Worm (Caenorhabditis elegans) whole organism, late embryonic: ENCODE data around the gene rpb-11.

ENCODE experiments used
- C08G9.2 ChIP-seq: sonication (generic microtip); optimal IDR thresholded peaks from 2 replicates; lab custom pipeline; 2016; ENCODE audit warnings: mild to moderate bottlenecking, missing genetic modification characterization, moderate library complexity, missing compliant biosample characterization
- C38D4.7 ChIP-seq: fragments of 200-800 bp; sonication (Bioruptor generic); optimal IDR thresholded peaks from 2 replicates; lab custom pipeline; 2018; ENCODE audit warnings: mild to moderate bottlenecking, missing genetic modification characterization, moderate library complexity, missing compliant biosample characterization
- ama-1 ChIP-seq: fragments of 150-350 bp; optimal IDR thresholded peaks from 2 replicates; lab custom pipeline; 2014
- ceh-19 ChIP-seq: fragments of 200-800 bp; sonication (Bioruptor generic); optimal IDR thresholded peaks from 2 replicates; lab custom pipeline; 2018; ENCODE audit warnings: mild to moderate bottlenecking, missing genetic modification characterization, missing compliant biosample characterization
- ceh-22 ChIP-seq: sonication (generic microtip); optimal IDR thresholded peaks from 2 replicates; lab custom pipeline; 2017; ENCODE audit warnings: missing biosample characterization, missing genetic modification characterization
- ceh-30 ChIP-seq: fragments of 150-350 bp; optimal IDR thresholded peaks from 2 replicates; lab custom pipeline; 2014; ENCODE audit warnings: missing biosample characterization, missing genetic modification characterization
- ceh-48 ChIP-seq: sonication (generic microtip); optimal IDR thresholded peaks from 2 replicates; lab custom pipeline; 2016; ENCODE audit warnings: missing genetic modification characterization, inconsistent platforms, missing compliant biosample characterization
- ceh-6 ChIP-seq: fragments of 200-800 bp; sonication (Bioruptor generic); optimal IDR thresholded peaks from 2 replicates; lab custom pipeline; 2018; ENCODE audit warnings: mild to moderate bottlenecking, missing genetic modification characterization, missing compliant biosample characterization
- che-1 ChIP-seq: sonication (generic microtip); optimal IDR thresholded peaks from 2 replicates; lab custom pipeline; 2016; ENCODE audit warnings: mild to moderate bottlenecking, missing genetic modification characterization, missing compliant biosample characterization
- dve-1 ChIP-seq: sonication (generic microtip); optimal IDR thresholded peaks from 2 replicates; lab custom pipeline; 2017; ENCODE audit warnings: antibody characterized with exemption, mild to moderate bottlenecking, missing genetic modification characterization, missing compliant biosample characterization
- elt-4 ChIP-seq: sonication (generic microtip); optimal IDR thresholded peaks from 2 replicates; lab custom pipeline; 2016; ENCODE audit warnings: missing genetic modification characterization, missing compliant biosample characterization
- ets-4 ChIP-seq: sonication (generic microtip); optimal IDR thresholded peaks from 2 replicates; lab custom pipeline; 2016; ENCODE audit warnings: missing genetic modification characterization, missing compliant biosample characterization
- hlh-13 ChIP-seq: fragments of 200-800 bp; sonication (Bioruptor generic); optimal IDR thresholded peaks from 2 replicates; lab custom pipeline; 2018; ENCODE audit warnings: mild to moderate bottlenecking, missing genetic modification characterization, missing compliant biosample characterization
- hlh-15 ChIP-seq: sonication (generic microtip); optimal IDR thresholded peaks from 2 replicates; lab custom pipeline; 2016; ENCODE audit warnings: missing genetic modification characterization, missing compliant biosample characterization
- hlh-30 ChIP-seq: sonication (generic microtip); optimal IDR thresholded peaks from 2 replicates; lab custom pipeline; 2017; ENCODE audit warnings: antibody characterized with exemption, missing genetic modification characterization, missing compliant biosample characterization; ENCODE audit not compliant: insufficient read depth
- hlh-6 ChIP-seq: sonication (generic microtip); optimal IDR thresholded peaks from 2 replicates; lab custom pipeline; 2016; ENCODE audit warnings: missing genotype, missing genetic modification characterization, missing compliant biosample characterization
- lin-11 ChIP-seq: fragments of 200-800 bp; sonication (Bioruptor generic); optimal IDR thresholded peaks from 2 replicates; lab custom pipeline; 2018; ENCODE audit warnings: mild to moderate bottlenecking, missing genetic modification characterization, missing compliant biosample characterization
- nfya-1 ChIP-seq: sonication (generic microtip); optimal IDR thresholded peaks from 2 replicates; lab custom pipeline; 2017; ENCODE audit warnings: missing genetic modification characterization, mild to moderate bottlenecking, missing compliant biosample characterization, antibody characterized with exemption, moderate library complexity
- pag-3 ChIP-seq: sonication (generic microtip); optimal IDR thresholded peaks from 2 replicates; lab custom pipeline; 2016; ENCODE audit warnings: missing compliant biosample characterization, missing genetic modification characterization, borderline replicate concordance
- pat-9 ChIP-seq: fragments of 200-800 bp; sonication (Bioruptor generic); optimal IDR thresholded peaks from 2 replicates; lab custom pipeline; 2018; ENCODE audit warnings: mild to moderate bottlenecking, missing genetic modification characterization, moderate library complexity, missing compliant biosample characterization
- pha-4 ChIP-seq: fragments of 150-350 bp; optimal IDR thresholded peaks from 2 replicates; lab custom pipeline; 2018; ENCODE audit warnings: missing biosample characterization, missing genetic modification reagents, missing genetic modification characterization
- ref-2 ChIP-seq: sonication (generic microtip); optimal IDR thresholded peaks from 2 replicates; lab custom pipeline; 2016; ENCODE audit warnings: missing genetic modification characterization, missing compliant biosample characterization
- rnt-1 ChIP-seq: sonication (generic microtip); optimal IDR thresholded peaks from 2 replicates; lab custom pipeline; 2016; ENCODE audit warnings: missing genetic modification characterization, missing compliant biosample characterization
- sdc-2 ChIP-seq: sonication (generic microtip); optimal IDR thresholded peaks from 2 replicates; lab custom pipeline; 2016; ENCODE audit warnings: missing genotype, missing genetic modification characterization, missing compliant biosample characterization
- tbx-2 ChIP-seq: sonication (generic microtip); optimal IDR thresholded peaks from 2 replicates; lab custom pipeline; 2016; ENCODE audit warnings: missing genetic modification characterization, missing compliant biosample characterization
- ttx-3 ChIP-seq: sonication (generic microtip); optimal IDR thresholded peaks from 2 replicates; lab custom pipeline; 2016; ENCODE audit warnings: missing genetic modification reagents, missing genetic modification characterization, missing compliant biosample characterization
- unc-42 ChIP-seq: sonication (generic microtip); optimal IDR thresholded peaks from 2 replicates; lab custom pipeline; 2016; ENCODE audit warnings: missing genotype, missing genetic modification characterization, missing compliant biosample characterization

The rpb-11 gene

ce11 chrII:14098348-14098747 is 38.5 kb downstream of the rpb-11 start:
- TF ChIP-seq ref-2 (tag; lab: Kevin White, UChicago) (no peak), unc-42 (tag; lab: Kevin White, UChicago) (peak; percentile 90)
- TF ChIP-seq, all 69 proteins: peak for 1

- TF ChIP-seq ama-1 (lab: Kevin White, UChicago) = no peak
- TF ChIP-seq, all 69 proteins: peak for 0
Observed at ce11 chrII:14100963-14101362, 41.1 kb downstream of the rpb-11 start, which contains the start of gene bkip-1. Gene bkip-1, plus strand, starts transcription at chrII:14101263.

DNA sequence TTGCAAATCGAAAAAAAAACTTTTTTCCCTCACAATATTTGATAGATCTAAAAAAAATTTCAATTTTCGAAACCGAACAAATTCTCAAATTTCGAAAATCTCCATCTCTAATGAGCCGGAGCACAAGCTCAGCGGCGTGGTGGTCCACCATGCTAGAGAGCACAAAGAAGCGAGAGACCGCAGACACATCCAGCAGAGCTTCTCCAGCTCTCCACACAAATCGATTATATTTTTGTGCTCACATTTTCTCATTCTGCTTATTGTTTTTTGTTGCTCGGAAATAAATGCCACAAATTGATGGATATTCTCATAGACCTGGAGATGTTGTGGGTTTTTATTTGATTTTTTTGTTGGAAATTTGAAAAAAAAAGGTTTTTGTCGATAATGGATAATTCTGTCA is 42.2 kb downstream of the rpb-11 start:
- TF ChIP-seq unc-42 (tag; lab: Kevin White, UChicago) (peak; percentile 1), ceh-48 (tag; lab: Kevin White, UChicago) (peak; percentile 72), elt-4 (tag; lab: Kevin White, UChicago) (no peak)

- TF ChIP-seq pag-3 (tag; lab: Kevin White, UChicago) (no peak), nfya-1 (no peak), hlh-15 (no peak), rnt-1 (no peak)
- TF ChIP-seq, all 69 proteins: peak for 0
Observed at ce11 chrII:14104470-14104869, 44.6 kb downstream of the rpb-11 start, which contains the start of gene gur-4. Gene gur-4, plus strand, starts transcription at chrII:14104770.

DNA sequence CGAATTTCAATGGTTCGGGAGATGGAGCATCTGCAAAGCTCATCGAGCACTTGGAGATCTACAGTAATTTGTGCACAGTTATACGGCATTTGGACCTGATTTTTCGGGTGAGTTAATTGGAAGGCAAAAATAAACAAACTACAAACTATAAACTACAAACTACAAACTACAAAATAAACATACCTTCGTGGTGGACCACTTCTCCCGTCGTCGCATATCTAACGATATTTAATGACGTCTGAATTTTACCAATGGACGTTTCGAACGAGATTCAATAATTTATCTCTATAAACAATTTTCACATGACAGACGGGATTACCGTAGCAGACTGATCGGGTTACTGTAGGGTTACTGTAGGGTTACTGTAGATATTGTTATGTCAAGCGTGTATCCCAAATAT is 46.3 kb downstream of the rpb-11 start:
- TF ChIP-seq hlh-6 (tag; lab: Kevin White, UChicago) (no peak), ama-1 (lab: Kevin White, UChicago) (no peak), che-1 (tag; lab: Kevin White, UChicago) (no peak), sdc-2 (no peak), ceh-6 (no peak), hlh-15 (no peak), hlh-30 (tag; lab: Kevin White, UChicago) (no peak), hlh-13 (GFP tag; lab: Kevin White, UChicago) (no peak), ceh-19 (GFP tag; lab: Kevin White, UChicago) (no peak), dve-1 (tag; lab: Kevin White, UChicago) (no peak), pat-9 (no peak), ref-2 (tag; lab: Kevin White, UChicago) (no peak), tbx-2 (no peak), ets-4 (tag; lab: Kevin White, UChicago) (no peak), C08G9.2 (no peak), ceh-22 (tag; lab: Kevin White, UChicago) (no peak)

- TF ChIP-seq ttx-3 (no peak), hlh-30 (tag; lab: Kevin White, UChicago) (no peak), C38D4.7 (GFP tag; lab: Kevin White, UChicago) (no peak), lin-11 (tag; lab: Kevin White, UChicago) (no peak), ceh-30 (no peak), pha-4 (tag; lab: Kevin White, UChicago) (no peak)
- TF ChIP-seq, all 69 proteins: peak for 0
Observed at ce11 chrII:14109184-14109664, 49.3 kb downstream of the rpb-11 start, which contains the start of gene cpg-7. Gene cpg-7, minus strand, starts transcription at chrII:14109234.
